Fruit fly (Drosophila melanogaster) whole organism, wandering third instar larva: ENCODE results near the gene senju.
A peak's percentile ranks its signal among the peaks of the same experiment; 100 is the strongest.

Experiments used
- CG32264 ChIP-seq: fragments of 200-800 bp; sonication (Bioruptor generic); optimal IDR thresholded peaks from 2 replicates; lab custom pipeline; 2016; ENCODE audit warnings: missing biosample characterization, missing genetic modification characterization
- CG9705 ChIP-seq: fragments of 200-800 bp; sonication (Bioruptor generic); optimal IDR thresholded peaks from 2 replicates; lab custom pipeline; 2018; ENCODE audit warnings: missing biosample characterization, mild to moderate bottlenecking, missing genetic modification characterization
- Dfd ChIP-seq: fragments of >200 bp; optimal IDR thresholded peaks from 2 replicates; lab custom pipeline; 2017; ENCODE audit warnings: missing biosample characterization, missing genetic modification characterization
- Dif ChIP-seq: fragments of 200-275, 200-300 bp; sonication (Bioruptor generic); optimal IDR thresholded peaks from 2 replicates; lab custom pipeline; 2018; ENCODE audit warnings: missing biosample characterization, missing genetic modification characterization; ENCODE audit not compliant: partially characterized antibody
- HLH106 ChIP-seq: fragments of 200-800 bp; optimal IDR thresholded peaks from 3 replicates; lab custom pipeline; 2019; ENCODE audit warnings: missing biosample characterization, mild to moderate bottlenecking, missing genetic modification characterization, moderate library complexity
- Hnf4 ChIP-seq: fragments of 200-800 bp; sonication (Bioruptor generic); optimal IDR thresholded peaks from 2 replicates; lab custom pipeline; 2016; ENCODE audit warnings: missing biosample characterization, mild to moderate bottlenecking, missing genetic modification characterization
- Hr78 ChIP-seq: fragments of >200 bp; optimal IDR thresholded peaks from 2 replicates; lab custom pipeline; 2017; ENCODE audit warnings: missing biosample characterization, missing genetic modification characterization
- Hr83 ChIP-seq: fragments of 200-300 bp; sonication (Bioruptor generic); optimal IDR thresholded peaks from 2 replicates; lab custom pipeline; 2016; ENCODE audit warnings: missing biosample characterization, mild to moderate bottlenecking, missing genetic modification characterization, moderate library complexity; ENCODE audit not compliant: poor library complexity, severe bottlenecking
- Jra ChIP-seq: sonication (Bioruptor generic); optimal IDR thresholded peaks from 2 replicates; lab custom pipeline; 2016; ENCODE audit warnings: missing biosample characterization, missing genetic modification characterization
- Mio ChIP-seq: sonication (Bioruptor generic); optimal IDR thresholded peaks from 2 replicates; lab custom pipeline; 2016; ENCODE audit warnings: missing biosample characterization, missing genetic modification characterization
- Rel ChIP-seq, 2 experiments: fragments of 200-800 bp; sonication (Bioruptor generic) in 1 of 2; optimal IDR thresholded peaks; 2 replicates in 1 of 2; 3 replicates in 1 of 2; lab custom pipeline; 2016 to 2019; ENCODE audit warnings: mild to moderate bottlenecking in 2 of 2, missing biosample characterization in 2 of 2, missing genetic modification characterization in 2 of 2, moderate library complexity in 1 of 2
- Sp1 ChIP-seq: fragments of 200-800 bp; sonication (Bioruptor generic); optimal IDR thresholded peaks from 3 replicates; lab custom pipeline; 2019; ENCODE audit warnings: missing biosample characterization, mild to moderate bottlenecking, missing genetic modification characterization, moderate library complexity
- brk ChIP-seq: fragments of 200-800 bp; sonication (Bioruptor generic); optimal IDR thresholded peaks from 2 replicates; lab custom pipeline; 2016; ENCODE audit warnings: missing biosample characterization, mild to moderate bottlenecking, missing genetic modification characterization
- dl ChIP-seq, 2 experiments: fragments of 175-275, 200-275 bp in 1 of 2; fragments of 200-275 bp in 1 of 2; sonication (Bioruptor generic); optimal IDR thresholded peaks; lab custom pipeline; 2018; ENCODE audit warnings: mild to moderate bottlenecking in 2 of 2, missing biosample characterization in 2 of 2, missing genetic modification characterization in 2 of 2, moderate library complexity in 2 of 2; ENCODE audit not compliant: partially characterized antibody in 2 of 2, insufficient read depth in 1 of 2
- dmrt93B ChIP-seq: fragments of 200-800 bp; sonication (Bioruptor generic); optimal IDR thresholded peaks from 2 replicates; lab custom pipeline; 2018; ENCODE audit warnings: missing biosample characterization, mild to moderate bottlenecking, missing genetic modification characterization
- dsf ChIP-seq: sonication (Bioruptor generic); optimal IDR thresholded peaks from 2 replicates; lab custom pipeline; 2016; ENCODE audit warnings: missing biosample characterization, missing genetic modification characterization, borderline replicate concordance
- ey ChIP-seq: fragments of 200-800 bp; sonication (Bioruptor generic); optimal IDR thresholded peaks from 2 replicates; lab custom pipeline; 2016; ENCODE audit warnings: missing biosample characterization, missing genetic modification characterization
- foxo ChIP-seq, 2 experiments: fragments of 200-800 bp; sonication (Bioruptor generic); optimal IDR thresholded peaks; 2 replicates in 1 of 2; 3 replicates in 1 of 2; lab custom pipeline; 2016 to 2017; ENCODE audit warnings: missing biosample characterization in 2 of 2, missing genetic modification characterization in 2 of 2
- fru ChIP-seq: fragments of 200-800 bp; sonication (Bioruptor generic); optimal IDR thresholded peaks from 3 replicates; lab custom pipeline; 2016; ENCODE audit warnings: missing biosample characterization, mild to moderate bottlenecking, missing genetic modification characterization
- lola ChIP-seq: fragments of >200 bp; optimal IDR thresholded peaks from 2 replicates; lab custom pipeline; 2017; ENCODE audit warnings: missing biosample characterization, missing genetic modification characterization
- pan ChIP-seq: fragments of >200 bp; optimal IDR thresholded peaks from 2 replicates; lab custom pipeline; 2017
- rgr ChIP-seq: fragments of 200-800 bp; sonication (Bioruptor generic); optimal IDR thresholded peaks from 3 replicates; lab custom pipeline; 2016; ENCODE audit warnings: missing biosample characterization, mild to moderate bottlenecking, missing genetic modification characterization
- sage ChIP-seq: fragments of 200-800 bp; sonication (Bioruptor generic); optimal IDR thresholded peaks from 2 replicates; lab custom pipeline; 2016; ENCODE audit warnings: missing biosample characterization, mild to moderate bottlenecking, missing genetic modification characterization
- sv ChIP-seq: fragments of 200-800 bp; sonication (Bioruptor generic); optimal IDR thresholded peaks from 3 replicates; lab custom pipeline; 2016; ENCODE audit warnings: missing biosample characterization, missing genetic modification characterization
- tai ChIP-seq: sonication (Bioruptor generic); optimal IDR thresholded peaks from 2 replicates; lab custom pipeline; 2016; ENCODE audit warnings: missing biosample characterization, missing genetic modification characterization
- usp ChIP-seq: fragments of >200 bp; optimal IDR thresholded peaks from 2 replicates; lab custom pipeline; 2017; ENCODE audit warnings: missing biosample characterization, missing genetic modification characterization
- woc ChIP-seq: sonication (Bioruptor generic); optimal IDR thresholded peaks from 2 replicates; lab custom pipeline; 2016; ENCODE audit warnings: missing biosample characterization, mild to moderate bottlenecking, missing genetic modification characterization

The senju gene

DNA sequence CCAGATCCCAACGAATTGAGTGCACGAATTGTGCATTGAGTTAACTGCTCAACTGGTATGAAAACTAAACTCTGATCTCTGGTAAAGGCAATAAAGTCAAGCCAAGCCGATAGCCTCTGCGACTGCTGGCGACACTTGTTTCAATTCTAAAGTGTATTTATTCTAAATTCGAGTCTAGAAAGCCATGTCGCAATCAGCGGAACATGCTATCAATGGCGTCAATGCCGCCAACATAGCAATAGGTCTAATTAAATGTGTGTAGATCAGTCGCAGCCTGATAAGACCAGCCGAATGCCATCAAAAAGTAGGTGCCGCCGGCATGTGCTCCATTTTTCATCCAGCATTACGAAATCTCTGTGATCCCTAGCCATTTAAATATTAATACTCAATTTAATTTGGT lies 27.1 kb upstream of the senju start:
- no peak for TF ChIP-seq tai (GFP tag; lab: Kevin White, UChicago)
- TF ChIP-seq foxo (GFP tag; optimal IDR thresholded peaks at IDR 0.05; lab: Kevin White, UChicago): no peak
- no peak for TF ChIP-seq dmrt93B (GFP tag; lab: Kevin White, UChicago)
- TF ChIP-seq dsf: no peak
- TF ChIP-seq, all 38 proteins: peak for 0

DNA sequence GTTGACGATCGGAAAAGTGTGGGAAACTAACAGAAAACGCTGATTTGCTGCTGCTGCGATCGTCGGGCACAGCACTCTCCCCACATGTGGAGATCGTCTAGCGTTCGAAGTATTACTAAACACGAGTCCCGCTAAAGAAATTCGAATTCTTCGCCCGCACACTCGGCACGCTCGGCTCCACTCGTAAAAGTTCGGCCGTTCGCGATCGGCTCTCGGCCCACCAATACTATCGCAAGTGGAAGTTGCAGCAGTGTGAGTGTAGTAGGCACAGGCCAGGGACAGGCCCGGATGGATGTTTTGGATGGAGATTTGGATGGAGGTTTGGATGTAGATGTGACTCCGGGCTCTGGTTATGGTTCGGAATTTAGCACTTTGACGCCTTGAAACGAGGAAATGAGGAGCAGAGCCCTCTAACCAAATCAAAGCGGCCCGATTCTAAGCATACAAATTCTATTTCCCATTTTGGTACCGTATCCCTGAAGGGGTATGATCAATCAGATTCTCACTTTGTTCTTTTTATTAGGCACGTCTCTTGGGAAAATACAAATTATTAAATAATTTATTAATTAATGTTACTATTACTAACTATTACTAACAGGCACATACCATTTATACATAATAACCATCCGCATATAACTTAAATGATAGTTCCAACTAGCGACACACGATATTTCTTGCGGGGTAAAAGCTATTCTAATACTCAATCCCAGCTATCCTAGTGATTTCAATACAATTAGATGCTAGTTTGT lies 25.1 kb upstream of the senju start:
- no peak for TF ChIP-seq Rel (GFP tag; optimal IDR thresholded peaks at IDR 0.05; lab: Kevin White, UChicago)
- TF ChIP-seq Rel (tag; optimal IDR thresholded peaks at IDR 0.05; lab: Kevin White, UChicago): peak; percentile 10
- TF ChIP-seq pan (lab: Kevin White, UChicago): no peak
- no peak for TF ChIP-seq sv (GFP tag; lab: Kevin White, UChicago)
- TF ChIP-seq, all 38 proteins: peak for 1

DNA sequence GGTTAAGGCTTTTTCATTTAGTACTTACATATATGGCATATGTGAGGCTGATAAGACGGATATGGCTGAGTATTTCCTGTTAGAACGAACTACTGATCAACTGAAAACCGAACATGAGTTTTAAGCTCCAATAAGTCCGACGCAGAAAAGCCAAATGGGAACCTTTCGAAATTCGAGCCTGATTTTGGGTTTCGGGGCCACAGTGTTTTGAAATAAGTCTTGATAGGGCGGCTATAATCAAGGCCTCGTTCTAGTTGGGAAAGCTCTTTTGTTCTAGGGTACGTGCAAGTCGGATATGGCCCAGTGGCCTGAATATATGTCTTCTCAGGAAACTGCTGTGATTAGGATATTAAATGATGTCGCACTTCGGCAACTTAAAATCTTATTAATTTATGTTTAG lies 24.6 kb upstream of the senju start, which contains the start of gene vkg:
Gene vkg, minus strand, starts transcription at position 101 of the 400 bp plus-strand sequence.
- TF ChIP-seq fru (GFP tag; lab: Kevin White, UChicago): no peak

DNA sequence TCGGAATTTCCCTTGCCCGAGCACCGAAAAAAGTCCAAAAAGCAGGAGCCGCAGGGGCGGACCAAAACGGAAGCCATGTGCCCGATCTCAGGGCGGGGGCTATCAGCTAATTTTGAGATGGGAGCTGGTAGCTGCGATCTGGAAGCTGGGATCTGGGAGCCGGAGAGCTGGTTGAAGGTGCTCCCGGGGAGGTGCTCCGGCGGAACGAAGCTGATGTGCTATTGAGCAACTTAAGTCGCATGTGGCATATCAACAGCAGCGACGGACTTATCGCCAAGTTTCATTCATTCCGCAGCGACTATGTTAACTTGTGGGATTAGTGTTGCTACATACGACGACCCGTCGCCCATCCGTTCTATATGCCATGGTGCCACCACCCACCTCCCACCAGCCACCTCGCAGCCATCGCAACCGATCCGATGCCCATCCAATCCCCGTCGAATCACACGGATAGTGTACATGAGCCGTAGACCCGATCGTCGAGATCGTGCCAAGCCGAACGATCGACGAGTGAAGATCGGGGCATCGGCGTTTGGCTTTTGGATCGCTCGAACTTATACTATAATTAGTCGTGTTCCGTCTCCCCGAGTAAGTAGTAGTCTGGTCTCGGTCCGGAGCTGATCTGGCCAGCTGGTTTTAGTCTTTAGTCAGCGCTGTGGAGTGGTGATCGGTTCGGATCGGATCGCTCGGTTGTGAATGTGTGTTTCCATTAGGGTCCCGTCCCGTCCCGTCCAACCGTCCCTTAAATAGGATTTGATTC lies 23.4 kb upstream of the senju start, which contains the start of gene Col4a1:
Gene Col4a1, plus strand, starts transcription at position 561 of the 760 bp plus-strand sequence.
- TF ChIP-seq Rel (GFP tag; optimal IDR thresholded peaks at IDR 0.05; lab: Kevin White, UChicago) (no peak), Rel (tag; optimal IDR thresholded peaks at IDR 0.05; lab: Kevin White, UChicago) (peak; percentile 2), sv (GFP tag; lab: Kevin White, UChicago) (no peak), brk (GFP tag; lab: Kevin White, UChicago) (no peak), CG32264 (GFP tag; lab: Kevin White, UChicago) (no peak), tai (GFP tag; lab: Kevin White, UChicago) (no peak), Hnf4 (no peak), ey (GFP tag; lab: Kevin White, UChicago) (no peak), woc (GFP tag; lab: Kevin White, UChicago) (no peak)

DNA sequence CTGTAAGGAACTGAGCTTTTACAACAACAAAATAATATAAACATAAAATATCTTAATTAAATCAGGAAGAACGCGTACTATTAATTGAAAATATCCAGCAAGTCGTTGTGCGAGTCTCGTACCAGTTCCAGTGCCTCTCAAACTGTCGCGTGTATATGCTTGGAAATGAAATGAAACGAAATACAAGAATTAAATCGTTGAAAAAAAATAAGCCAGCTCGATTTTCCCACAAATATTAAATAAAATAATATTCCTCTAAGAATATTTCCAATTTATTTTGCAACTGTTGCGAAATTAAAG lies 22.9 kb upstream of the senju start:
- TF ChIP-seq Dfd (GFP tag; lab: Kevin White, UChicago): no peak
- TF ChIP-seq sage (GFP tag; lab: Kevin White, UChicago): no peak
- TF ChIP-seq Mio (GFP tag; lab: Kevin White, UChicago): no peak
- TF ChIP-seq Rel (GFP tag; optimal IDR thresholded peaks at IDR 0.05; lab: Kevin White, UChicago): no peak
- no peak for TF ChIP-seq Rel (tag; optimal IDR thresholded peaks at IDR 0.05; lab: Kevin White, UChicago)
- TF ChIP-seq CG9705 (GFP tag; lab: Kevin White, UChicago): no peak
- no peak for TF ChIP-seq foxo (GFP tag; optimal IDR thresholded peaks at IDR 0.05; lab: Kevin White, UChicago)
- no peak for TF ChIP-seq CG32264 (GFP tag; lab: Kevin White, UChicago)
- TF ChIP-seq Sp1 (GFP tag; lab: Kevin White, UChicago): no peak
- no peak for TF ChIP-seq HLH106 (tag; lab: Kevin White, UChicago)
- no peak for TF ChIP-seq ey (GFP tag; lab: Kevin White, UChicago)
- TF ChIP-seq lola: no peak
- no peak for TF ChIP-seq brk (GFP tag; lab: Kevin White, UChicago)
- no peak for TF ChIP-seq usp (GFP tag; lab: Kevin White, UChicago)
- TF ChIP-seq dsf: no peak

DNA sequence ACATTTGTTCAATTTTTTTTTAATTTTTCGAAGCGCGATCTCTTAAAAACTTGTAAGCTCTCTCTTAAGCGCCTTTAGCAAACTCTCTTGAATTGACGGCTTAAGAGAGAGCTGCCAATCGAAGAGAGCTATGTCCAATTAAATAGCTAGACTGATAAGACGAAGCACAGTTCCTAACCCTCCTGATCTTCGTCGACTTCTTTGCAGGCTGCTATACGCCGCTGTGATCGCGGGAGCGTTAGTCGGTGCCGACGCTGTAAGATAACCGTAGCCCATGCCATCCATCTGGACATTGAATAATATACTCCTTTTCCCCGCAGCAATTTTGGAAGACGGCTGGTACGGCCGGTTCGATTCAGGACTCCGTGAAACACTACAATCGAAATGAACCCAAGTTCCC lies 22.1 kb upstream of the senju start:
- TF ChIP-seq Dif (GFP tag; lab: Kevin White, UChicago) (no peak), Jra (GFP tag; lab: Kevin White, UChicago) (no peak), dsf (no peak), dl (GFP tag; optimal IDR thresholded peaks at IDR 0.05; lab: Kevin White, UChicago; ENCODE audit: insufficient read depth in 1 of 2, partially characterized antibody in 2 of 2) (no peak), ey (GFP tag; lab: Kevin White, UChicago) (no peak), woc (GFP tag; lab: Kevin White, UChicago) (no peak), brk (GFP tag; lab: Kevin White, UChicago) (no peak), Hr78 (GFP tag; lab: Kevin White, UChicago) (no peak), CG9705 (GFP tag; lab: Kevin White, UChicago) (no peak), Hnf4 (no peak), pan (lab: Kevin White, UChicago) (no peak), rgr (GFP tag; lab: Kevin White, UChicago) (no peak), HLH106 (tag; lab: Kevin White, UChicago) (no peak), Dfd (GFP tag; lab: Kevin White, UChicago) (no peak), fru (GFP tag; lab: Kevin White, UChicago) (no peak), sage (GFP tag; lab: Kevin White, UChicago) (no peak), Hr83 (GFP tag; lab: Kevin White, UChicago) (no peak), sv (GFP tag; lab: Kevin White, UChicago) (no peak)
